Worm (Caenorhabditis elegans) whole organism, midembryonic: ENCODE measurements around the gene pmp-2.

Experiments used
- T22C8.4 ChIP-seq: fragments of 200-800 bp; sonication (Bioruptor generic); IDR thresholded peaks from 2 replicates; pipeline ENCODE4 v1.3.6; 2022; ENCODE audit warnings: missing genetic modification characterization, missing compliant biosample characterization
- flt-1 ChIP-seq: fragments of 200-800 bp; sonication (Bioruptor generic); IDR thresholded peaks from 2 replicates; pipeline ENCODE4 v1.3.6; 2022; ENCODE audit warnings: missing genetic modification characterization, missing compliant biosample characterization
- ref-1 ChIP-seq: fragments of 200-800 bp; sonication (Bioruptor generic); conservative IDR thresholded peaks from 2 replicates; pipeline ENCODE4 v1.3.6; 2022; ENCODE audit warnings: missing genetic modification reagents, missing genetic modification characterization, missing compliant biosample characterization
- tab-1 ChIP-seq: fragments of 200-800 bp; sonication (Bioruptor generic); IDR thresholded peaks from 2 replicates; pipeline ENCODE4 v1.3.6; 2022; ENCODE audit warnings: missing genetic modification characterization, missing compliant biosample characterization
- ztf-23 ChIP-seq: fragments of 200-800 bp; sonication (Bioruptor generic); IDR thresholded peaks from 2 replicates; pipeline ENCODE4 v1.3.6; 2022; ENCODE audit warnings: missing genetic modification reagents, missing genetic modification characterization, missing compliant biosample characterization

ce11 chrII:6897507-6897906, 9.9 kb upstream of the pmp-2 start, which contains the start of gene C44B7.11:
- TF ChIP-seq flt-1 (GFP tag; lab: Robert Waterston, UW) (no peak), ztf-23 (GFP tag; lab: Robert Waterston, UW) (no peak), T22C8.4 (no peak), tab-1 (GFP tag; lab: Robert Waterston, UW) (no peak), ref-1 (GFP tag; lab: Robert Waterston, UW) (no peak)
